Worm (Caenorhabditis elegans): ENCODE measurements around the gene ani-1.

Gene ani-1

ce11 chrIII:12453315-12453714 lies at the start of gene ani-1:
Gene ani-1 (minus strand): TSS chrIII:12453375.
- TF ChIP-seq W03F9.2 (tag; optimal IDR thresholded peaks at IDR 0.05) (peak; percentile 71), dao-5 (tag; optimal IDR thresholded peaks at IDR 0.05) (no peak), him-1 (tag; optimal IDR thresholded peaks at IDR 0.05) (no peak)

- TF ChIP-seq W03F9.2 (tag; optimal IDR thresholded peaks at IDR 0.05) (peak; percentile 9), dao-5 (tag; optimal IDR thresholded peaks at IDR 0.05) (no peak)
Observed at ce11 chrIII:12499245-12499644, 46.1 kb upstream of the ani-1 start, which contains the start of gene sql-1. Gene sql-1 (plus strand): TSS chrIII:12499557.

ce11 chrIII:12496449-12496848 lies 43.3 kb upstream of the ani-1 start, which contains the start of gene herd-1:
Gene herd-1 (plus strand): TSS chrIII:12496538.
- TF ChIP-seq W03F9.2 (tag; optimal IDR thresholded peaks at IDR 0.05) (no peak), dao-5 (tag; optimal IDR thresholded peaks at IDR 0.05) (no peak), him-1 (tag; optimal IDR thresholded peaks at IDR 0.05) (no peak)

ce11 chrIII:12495594-12496096 lies 42.5 kb upstream of the ani-1 start, which contains the start of the genes Y111B2A.1 and Y111B2A.2:
Gene Y111B2A.1 (minus strand): TSS chrIII:12495644.
Gene Y111B2A.2 (plus strand): TSS chrIII:12496086.
- TF ChIP-seq him-1 (tag; optimal IDR thresholded peaks at IDR 0.05), result no peak
- TF ChIP-seq W03F9.2 (tag; optimal IDR thresholded peaks at IDR 0.05), result peak; percentile 9
- no peak for TF ChIP-seq dao-5 (tag; optimal IDR thresholded peaks at IDR 0.05)

- TF ChIP-seq him-1 (tag; optimal IDR thresholded peaks at IDR 0.05) (no peak), W03F9.2 (tag; optimal IDR thresholded peaks at IDR 0.05) (no peak), dao-5 (tag; optimal IDR thresholded peaks at IDR 0.05) (no peak)
Observed at ce11 chrIII:12491984-12492383, 38.8 kb upstream of the ani-1 start, which contains the start of gene Y49E10.25. Gene Y49E10.25 (minus strand): TSS chrIII:12492084.

ce11 chrIII:12484432-12484831 lies 31.3 kb upstream of the ani-1 start, which contains the start of gene arrd-16:
Gene arrd-16 (plus strand): TSS chrIII:12484732.
- no peak for TF ChIP-seq dao-5 (tag; optimal IDR thresholded peaks at IDR 0.05)
- TF ChIP-seq him-1 (tag; optimal IDR thresholded peaks at IDR 0.05), result no peak
- TF ChIP-seq W03F9.2 (tag; optimal IDR thresholded peaks at IDR 0.05), result no peak

- TF ChIP-seq W03F9.2 (tag; optimal IDR thresholded peaks at IDR 0.05), result no peak
- TF ChIP-seq dao-5 (tag; optimal IDR thresholded peaks at IDR 0.05), result no peak
- TF ChIP-seq him-1 (tag; optimal IDR thresholded peaks at IDR 0.05), result peak; percentile 49
Observed at ce11 chrIII:12472497-12472896, 19.3 kb upstream of the ani-1 start, which contains the start of gene cccp-1. Gene cccp-1 (plus strand): TSS chrIII:12472873.

ce11 chrIII:12470589-12470988 lies 17.4 kb upstream of the ani-1 start:
- TF ChIP-seq dao-5 (tag; optimal IDR thresholded peaks at IDR 0.05), result no peak
- TF ChIP-seq him-1 (tag; optimal IDR thresholded peaks at IDR 0.05), result no peak

ce11 chrIII:12469800-12470199 lies 16.6 kb upstream of the ani-1 start:
- TF ChIP-seq W03F9.2 (tag; optimal IDR thresholded peaks at IDR 0.05) (no peak), him-1 (tag; optimal IDR thresholded peaks at IDR 0.05) (no peak), dao-5 (tag; optimal IDR thresholded peaks at IDR 0.05) (no peak)

- no peak for TF ChIP-seq W03F9.2 (tag; optimal IDR thresholded peaks at IDR 0.05)
- no peak for TF ChIP-seq dao-5 (tag; optimal IDR thresholded peaks at IDR 0.05)
- TF ChIP-seq him-1 (tag; optimal IDR thresholded peaks at IDR 0.05), result no peak
Observed at ce11 chrIII:12468869-12469268, 15.7 kb upstream of the ani-1 start, which contains the start of gene Y49E10.29. Gene Y49E10.29 (plus strand): TSS chrIII:12469169.

- TF ChIP-seq W03F9.2 (tag; optimal IDR thresholded peaks at IDR 0.05) (no peak), dao-5 (tag; optimal IDR thresholded peaks at IDR 0.05) (no peak), him-1 (tag; optimal IDR thresholded peaks at IDR 0.05) (no peak)
Observed at ce11 chrIII:12466310-12466709, 13.1 kb upstream of the ani-1 start, which contains the start of gene pstk-1. Gene pstk-1 (plus strand): TSS chrIII:12466610.

- TF ChIP-seq him-1 (tag; optimal IDR thresholded peaks at IDR 0.05), result no peak
- TF ChIP-seq dao-5 (tag; optimal IDR thresholded peaks at IDR 0.05), result no peak
- no peak for TF ChIP-seq W03F9.2 (tag; optimal IDR thresholded peaks at IDR 0.05)
Observed at ce11 chrIII:12458970-12459369, 5.8 kb upstream of the ani-1 start.

ce11 chrIII:12456801-12457647 lies 3.8 kb upstream of the ani-1 start, which contains the start of the genes scav-3 and Y49E10.21:
Gene scav-3 (minus strand): TSS chrIII:12456850.
Gene Y49E10.21 (plus strand): TSS chrIII:12457597.
- TF ChIP-seq dao-5 (tag; optimal IDR thresholded peaks at IDR 0.05) (no peak), W03F9.2 (tag; optimal IDR thresholded peaks at IDR 0.05) (peak; percentile 44)

Measured in whole organism, L4/young adult.